Fruit fly (Drosophila melanogaster) whole organism, embryonic: ENCODE data around the gene Crtc.

Experiments
- ATbp ChIP-seq: fragments of 200-800 bp; sonication (Bioruptor generic); optimal IDR thresholded peaks from 2 replicates; lab custom pipeline; 2017; ENCODE audit warnings: missing biosample characterization, mild to moderate bottlenecking, missing genetic modification characterization, missing genetic modification reagents
- Adf1 ChIP-seq: fragments of 200-800 bp; sonication (Bioruptor generic); IDR thresholded peaks from 2 replicates; pipeline ENCODE4 v1.3.6; 2022; ENCODE audit warnings: missing biosample characterization, missing genetic modification characterization
- BEAF-32 ChIP-seq: fragments of 200-800 bp; sonication (Bioruptor generic); optimal IDR thresholded peaks from 3 replicates; lab custom pipeline; 2017; ENCODE audit warnings: missing biosample characterization, missing genetic modification characterization, mild to moderate bottlenecking, moderate library complexity, missing genetic modification reagents
- CG11504 ChIP-seq: fragments of 200-800 bp; sonication (Bioruptor generic); optimal IDR thresholded peaks from 3 replicates; lab custom pipeline; 2019; ENCODE audit warnings: missing biosample characterization, mild to moderate bottlenecking, missing genetic modification characterization, moderate library complexity
- CG13287 ChIP-seq: fragments of 200-800 bp; sonication (Bioruptor generic); IDR thresholded peaks from 2 replicates; pipeline ENCODE4 v1.3.6; 2022; ENCODE audit warnings: missing biosample characterization, missing genetic modification characterization; ENCODE audit not compliant: partially characterized antibody
- CG13424 ChIP-seq: fragments of 200-800 bp; sonication (Bioruptor generic); optimal IDR thresholded peaks from 2 replicates; lab custom pipeline; 2019; ENCODE audit warnings: missing biosample characterization, mild to moderate bottlenecking, missing genetic modification characterization, moderate library complexity
- CG15011 ChIP-seq: fragments of 200-800 bp; sonication (Bioruptor generic); optimal IDR thresholded peaks from 3 replicates; lab custom pipeline; 2018; ENCODE audit warnings: missing biosample characterization, mild to moderate bottlenecking, missing genetic modification characterization
- CG15514 ChIP-seq: fragments of 200-800 bp; sonication (Bioruptor generic); optimal IDR thresholded peaks from 3 replicates; lab custom pipeline; 2017; ENCODE audit warnings: missing biosample characterization, missing genetic modification characterization, mild to moderate bottlenecking, moderate library complexity, missing genetic modification reagents
- CG1792 ChIP-seq: fragments of 200-800 bp; sonication (Bioruptor generic); optimal IDR thresholded peaks from 2 replicates; lab custom pipeline; 2016; ENCODE audit warnings: missing biosample characterization, missing genetic modification characterization
- CG18476 ChIP-seq: fragments of 200-800 bp; sonication (Bioruptor generic); optimal IDR thresholded peaks from 2 replicates; lab custom pipeline; 2016; ENCODE audit warnings: missing biosample characterization, mild to moderate bottlenecking, missing genetic modification characterization
- CG30403 ChIP-seq: fragments of 200-800 bp; sonication (Bioruptor generic); optimal IDR thresholded peaks from 3 replicates; lab custom pipeline; 2016; ENCODE audit warnings: missing biosample characterization, missing genetic modification characterization
- CG34224 ChIP-seq: fragments of 200-800 bp; sonication (Bioruptor generic); IDR thresholded peaks from 3 replicates; pipeline ENCODE4 v1.3.6; 2022; ENCODE audit warnings: missing biosample characterization, missing genetic modification characterization; ENCODE audit not compliant: partially characterized antibody
- CG6689 ChIP-seq: fragments of 200-800 bp; sonication (Bioruptor generic); IDR thresholded peaks from 2 replicates; pipeline ENCODE4 v1.3.6; 2022; ENCODE audit warnings: missing biosample characterization, missing genetic modification characterization
- CG7963 ChIP-seq: fragments of 200-800 bp; sonication (Bioruptor generic); IDR thresholded peaks from 3 replicates; pipeline ENCODE4 v1.3.6; 2022; ENCODE audit warnings: missing biosample characterization, missing genetic modification characterization; ENCODE audit not compliant: partially characterized antibody
- CG8478 ChIP-seq: fragments of >200 bp; optimal IDR thresholded peaks from 2 replicates; lab custom pipeline; 2018
- CG9817 ChIP-seq: fragments of 200-800 bp; sonication (Bioruptor generic); optimal IDR thresholded peaks from 2 replicates; lab custom pipeline; 2018; ENCODE audit warnings: missing biosample characterization, mild to moderate bottlenecking, missing genetic modification characterization, moderate library complexity
- CG9876 ChIP-seq: fragments of 200-800 bp; sonication (Bioruptor generic); optimal IDR thresholded peaks from 2 replicates; lab custom pipeline; 2016; ENCODE audit warnings: missing biosample characterization, missing genetic modification characterization
- Dll ChIP-seq: fragments of 200-800 bp; sonication (Bioruptor generic); IDR thresholded peaks from 4 replicates; pipeline ENCODE4 v1.3.6; 2022; ENCODE audit warnings: missing biosample characterization, missing genetic modification characterization; ENCODE audit not compliant: partially characterized antibody
- E2f1 ChIP-seq: fragments of 200-800 bp; sonication (Bioruptor generic); IDR thresholded peaks from 2 replicates; pipeline ENCODE4 v1.3.6; 2022; ENCODE audit warnings: missing biosample characterization, missing genetic modification characterization
- Hey ChIP-seq: fragments of 200-800 bp; sonication (Bioruptor generic); optimal IDR thresholded peaks from 3 replicates; lab custom pipeline; 2018; ENCODE audit warnings: missing biosample characterization, mild to moderate bottlenecking, missing genetic modification characterization
- Hr78 ChIP-seq, 2 experiments: fragments of 200-800 bp in 1 of 2; fragments of >200 bp in 1 of 2; sonication (Bioruptor generic) in 1 of 2; optimal IDR thresholded peaks; 2 replicates each; lab custom pipeline; 2017 to 2019; ENCODE audit warnings: missing biosample characterization in 2 of 2, missing genetic modification characterization in 2 of 2, mild to moderate bottlenecking in 1 of 2, moderate library complexity in 1 of 2
- Jarid2 ChIP-seq: fragments of 200-800 bp; sonication (Bioruptor generic); optimal IDR thresholded peaks from 3 replicates; lab custom pipeline; 2017; ENCODE audit warnings: mild to moderate bottlenecking, missing biosample characterization, missing genetic modification reagents, missing genetic modification characterization
- NK7.1 ChIP-seq: fragments of 200-800 bp; sonication (Bioruptor generic); optimal IDR thresholded peaks from 3 replicates; lab custom pipeline; 2016; ENCODE audit warnings: missing biosample characterization, missing genetic modification characterization
- Nf-YA ChIP-seq: fragments of 200-800 bp; sonication (Bioruptor generic); IDR thresholded peaks from 2 replicates; pipeline ENCODE4 v1.3.6; 2022; ENCODE audit warnings: missing biosample characterization, missing genetic modification characterization
- Nf-YC ChIP-seq: fragments of 200-800 bp; optimal IDR thresholded peaks from 3 replicates; lab custom pipeline; 2019; ENCODE audit warnings: missing biosample characterization, mild to moderate bottlenecking, missing genetic modification characterization, moderate library complexity
- Scr ChIP-seq: fragments of 200-800 bp; sonication (Bioruptor generic); IDR thresholded peaks from 2 replicates; pipeline ENCODE4 v1.3.6; 2022; ENCODE audit warnings: missing biosample characterization, missing genetic modification characterization; ENCODE audit not compliant: partially characterized antibody
- Side ChIP-seq: fragments of 200-800 bp; sonication (Bioruptor generic); optimal IDR thresholded peaks from 2 replicates; lab custom pipeline; 2016; ENCODE audit warnings: missing biosample characterization, missing genetic modification characterization
- Trl ChIP-seq, 3 experiments: fragments of >200 bp in 2 of 3; fragments of 200-800 bp in 1 of 3; sonication (Bioruptor generic) in 1 of 3; optimal IDR thresholded peaks; 2 replicates in 1 of 3; 3 replicates in 2 of 3; lab custom pipeline; 2016 to 2017; ENCODE audit warnings: missing biosample characterization in 1 of 3, missing genetic modification characterization in 1 of 3
- abd-A ChIP-seq: fragments of 200-800 bp; sonication (Bioruptor generic); optimal IDR thresholded peaks from 3 replicates; lab custom pipeline; 2019; ENCODE audit warnings: missing biosample characterization, mild to moderate bottlenecking, missing genetic modification characterization, moderate library complexity
- cg ChIP-seq: fragments of 200-800 bp; sonication (Bioruptor generic); optimal IDR thresholded peaks from 3 replicates; lab custom pipeline; 2019; ENCODE audit warnings: missing biosample characterization, mild to moderate bottlenecking, missing genetic modification characterization, moderate library complexity
- chinmo ChIP-seq: fragments of 200-800 bp; sonication (Bioruptor generic); IDR thresholded peaks from 4 replicates; pipeline ENCODE4 v1.3.6; 2022; ENCODE audit warnings: missing biosample characterization, missing genetic modification characterization; ENCODE audit not compliant: partially characterized antibody
- corto ChIP-seq: fragments of 200-800 bp; sonication (Bioruptor generic); optimal IDR thresholded peaks from 2 replicates; lab custom pipeline; 2016; ENCODE audit warnings: missing biosample characterization, mild to moderate bottlenecking, missing genetic modification characterization, moderate library complexity
- cwo ChIP-seq: fragments of 200-800 bp; sonication (Bioruptor generic); optimal IDR thresholded peaks from 3 replicates; lab custom pipeline; 2017; ENCODE audit warnings: missing biosample characterization, missing genetic modification characterization, mild to moderate bottlenecking, moderate library complexity, missing genetic modification reagents
- hbn ChIP-seq: fragments of 200-800 bp; sonication (Bioruptor generic); IDR thresholded peaks from 2 replicates; pipeline ENCODE4 v1.3.6; 2022; ENCODE audit warnings: missing biosample characterization, missing genetic modification characterization; ENCODE audit not compliant: partially characterized antibody
- knrl ChIP-seq: fragments of 200-800 bp; sonication (Bioruptor generic); IDR thresholded peaks from 3 replicates; pipeline ENCODE4 v1.3.6; 2022; ENCODE audit warnings: missing biosample characterization, missing genetic modification characterization; ENCODE audit not compliant: partially characterized antibody
- mirr ChIP-seq: fragments of 200-800 bp; sonication (Bioruptor generic); optimal IDR thresholded peaks from 3 replicates; lab custom pipeline; 2018; ENCODE audit warnings: missing biosample characterization, mild to moderate bottlenecking, missing genetic modification characterization
- phol ChIP-seq: fragments of 200-800 bp; sonication (Bioruptor generic); optimal IDR thresholded peaks from 3 replicates; lab custom pipeline; 2018; ENCODE audit warnings: missing biosample characterization, mild to moderate bottlenecking, missing genetic modification characterization, moderate library complexity
- pros ChIP-seq: fragments of 200-800 bp; sonication (Bioruptor generic); optimal IDR thresholded peaks from 3 replicates; lab custom pipeline; 2019; ENCODE audit warnings: missing biosample characterization, mild to moderate bottlenecking, missing genetic modification characterization, moderate library complexity
- rib ChIP-seq: fragments of 200-800 bp; sonication (Bioruptor generic); IDR thresholded peaks from 2 replicates; pipeline ENCODE4 v1.3.6; 2022; ENCODE audit warnings: missing biosample characterization, missing genetic modification characterization
- run ChIP-seq: fragments of 200-800 bp; sonication (Bioruptor generic); optimal IDR thresholded peaks from 3 replicates; lab custom pipeline; 2018; ENCODE audit warnings: missing biosample characterization, mild to moderate bottlenecking, missing genetic modification characterization
- scrt ChIP-seq: fragments of 200-800 bp; sonication (Bioruptor generic); optimal IDR thresholded peaks from 2 replicates; lab custom pipeline; 2018; ENCODE audit warnings: missing biosample characterization, mild to moderate bottlenecking, missing genetic modification characterization, moderate library complexity
- sna ChIP-seq: fragments of 200-800 bp; sonication (Bioruptor generic); IDR thresholded peaks from 2 replicates; pipeline ENCODE4 v1.3.6; 2022; ENCODE audit warnings: missing biosample characterization, missing genetic modification characterization; ENCODE audit not compliant: partially characterized antibody
- sob ChIP-seq: fragments of 200-800 bp; sonication (Bioruptor generic); IDR thresholded peaks from 2 replicates; pipeline ENCODE4 v1.3.6; 2022; ENCODE audit warnings: missing biosample characterization, missing genetic modification characterization
- sqz ChIP-seq: fragments of 200-800 bp; sonication (Bioruptor generic); optimal IDR thresholded peaks from 3 replicates; lab custom pipeline; 2018; ENCODE audit warnings: missing biosample characterization, mild to moderate bottlenecking, missing genetic modification characterization
- tna ChIP-seq: fragments of 200-800 bp; sonication (Bioruptor generic); IDR thresholded peaks from 2 replicates; pipeline ENCODE4 v1.3.6; 2022; ENCODE audit warnings: missing biosample characterization, missing genetic modification characterization; ENCODE audit not compliant: partially characterized antibody
- unc-4 ChIP-seq: fragments of 200-800 bp; sonication (Bioruptor generic); IDR thresholded peaks from 2 replicates; pipeline ENCODE4 v1.3.6; 2022; ENCODE audit warnings: missing biosample characterization, missing genetic modification characterization; ENCODE audit not compliant: partially characterized antibody
- zen2 ChIP-seq: fragments of 200-800 bp; sonication (Bioruptor generic); IDR thresholded peaks from 3 replicates; pipeline ENCODE4 v1.3.6; 2022; ENCODE audit warnings: missing biosample characterization, missing genetic modification characterization; ENCODE audit not compliant: partially characterized antibody

The Crtc gene

dm6 chr3L:17613972-17614384, 55.1 kb downstream of the Crtc start (continued):
- TF ChIP-seq Trl (optimal IDR thresholded peaks at IDR 0.05; lab: Kevin White, UChicago) (peak; percentile 45 to 79), Trl (GFP tag; optimal IDR thresholded peaks at IDR 0.05; lab: Kevin White, UChicago) (no peak), scrt (GFP tag; lab: Kevin White, UChicago) (peak; percentile 94), CG8478 (lab: Kevin White, UChicago) (peak; percentile 52), CG1792 (GFP tag; lab: Kevin White, UChicago) (no peak), Nf-YC (tag; lab: Kevin White, UChicago) (peak; percentile 41), Side (GFP tag; lab: Kevin White, UChicago) (no peak), tna (GFP tag; lab: Robert Waterston, UW) (0 out of 2 replicates have a peak, but pooled peaks have one; percentile 27), cg (peak; percentile 87), Adf1 (GFP tag; lab: Robert Waterston, UW) (peak; percentile 71; the same call in 1 of the 2 replicates), Dll (GFP tag; lab: Robert Waterston, UW) (peak; percentile 47; the same call in 3 of the 4 replicates), CG15011 (GFP tag; lab: Kevin White, UChicago) (no peak), CG9876 (GFP tag; lab: Kevin White, UChicago) (no peak), Nf-YA (GFP tag; lab: Robert Waterston, UW) (no peak), CG7963 (no peak), cwo (GFP tag; lab: Kevin White, UChicago) (peak; percentile 77), CG6689 (no peak), CG13287 (GFP tag; lab: Robert Waterston, UW) (peak; percentile 58; the same call in 1 of the 2 replicates), CG15514 (peak; percentile 15), run (tag; lab: Kevin White, UChicago) (no peak), ATbp (GFP tag; lab: Kevin White, UChicago) (no peak), CG11504 (tag; lab: Kevin White, UChicago) (no peak), abd-A (tag; lab: Kevin White, UChicago) (peak; percentile 60), sob (GFP tag; lab: Robert Waterston, UW) (peak; percentile 44; the same call in 1 of the 2 replicates), sna (0 out of 2 replicates have a peak, but pooled peaks have one; percentile 32), chinmo (peak; percentile 99), BEAF-32 (peak; percentile 26), Scr (GFP tag; lab: Robert Waterston, UW) (peak; percentile 37; the same call in 1 of the 2 replicates), E2f1 (GFP tag; lab: Robert Waterston, UW) (no peak), CG30403 (GFP tag; lab: Kevin White, UChicago) (no peak), CG13424 (no peak), CG18476 (no peak), mirr (peak; percentile 53), CG34224 (peak; percentile 58; the same call in 1 of the 3 replicates), hbn (GFP tag; lab: Robert Waterston, UW) (no peak), Hr78 (GFP tag; optimal IDR thresholded peaks at IDR 0.05; lab: Kevin White, UChicago) (peak in 1 of 2 experiments; percentile 38), unc-4 (peak; percentile 30; the same call in 1 of the 2 replicates), NK7.1 (no peak), sqz (GFP tag; lab: Kevin White, UChicago) (peak; percentile 75), pros (no peak), corto (peak; percentile 3), CG9817 (no peak), Hey (tag; lab: Kevin White, UChicago) (no peak), zen2 (GFP tag; lab: Robert Waterston, UW) (peak; percentile 44; the same call in 1 of the 3 replicates), phol (no peak), knrl (GFP tag; lab: Robert Waterston, UW) (0 out of 3 replicates have a peak, but pooled peaks have one; percentile 9), Jarid2 (GFP tag; lab: Kevin White, UChicago) (no peak), rib (GFP tag; lab: Robert Waterston, UW) (peak; percentile 71)
